Worm (Caenorhabditis elegans) whole organism, young adult: Measurements from ENCODE around the gene tir-1.

ENCODE experiments used
- B0019.2 ChIP-seq: fragments of 200-800 bp; sonication (Bioruptor generic); conservative IDR thresholded peaks from 2 replicates; pipeline ENCODE4 v1.3.6; 2022; ENCODE audit warnings: missing genetic modification reagents, missing genetic modification characterization, missing compliant biosample characterization
- B0336.3 ChIP-seq: fragments of 200-800 bp; sonication (Bioruptor generic); IDR thresholded peaks from 2 replicates; pipeline ENCODE4 v1.3.6; 2022; ENCODE audit warnings: missing genetic modification characterization, missing compliant biosample characterization
- C06A6.2 ChIP-seq: fragments of 200-800 bp; sonication (Bioruptor generic); conservative IDR thresholded peaks from 2 replicates; pipeline ENCODE4 v1.3.6; 2022; ENCODE audit warnings: missing genetic modification characterization, missing compliant biosample characterization
- F33H1.4 ChIP-seq: fragments of 200-800 bp; sonication (Bioruptor generic); IDR thresholded peaks from 2 replicates; pipeline ENCODE4 v1.3.6; 2022; ENCODE audit warnings: missing genetic modification reagents, missing genetic modification characterization, missing compliant biosample characterization
- F49E8.2 ChIP-seq: sonication (generic microtip); optimal IDR thresholded peaks from 3 replicates; lab custom pipeline; 2017; ENCODE audit warnings: missing genetic modification characterization, mild to moderate bottlenecking, missing compliant biosample characterization, antibody characterized with exemption, moderate library complexity; ENCODE audit not compliant: insufficient read depth
- K12H6.12 ChIP-seq: fragments of 200-800 bp; sonication (Bioruptor generic); optimal IDR thresholded peaks from 2 replicates; lab custom pipeline; 2018; ENCODE audit warnings: mild to moderate bottlenecking, missing genetic modification characterization, missing compliant biosample characterization
- ZK185.1 ChIP-seq: sonication (generic microtip); optimal IDR thresholded peaks from 2 replicates; lab custom pipeline; 2016; ENCODE audit warnings: mild to moderate bottlenecking, missing genetic modification characterization, missing compliant biosample characterization; ENCODE audit not compliant: poor library complexity, severe bottlenecking
- ama-1 ChIP-seq, 3 experiments: fragments of 150-350 bp in 1 of 3; sonication (generic microtip) in 2 of 3; optimal IDR thresholded peaks; 2 replicates each; lab custom pipeline; 2014 to 2018; ENCODE audit warnings: missing biosample characterization in 2 of 3, missing genetic modification characterization in 2 of 3, missing genetic modification reagents in 2 of 3
- athp-1 ChIP-seq: sonication (generic microtip); optimal IDR thresholded peaks from 2 replicates; lab custom pipeline; 2017; ENCODE audit warnings: mild to moderate bottlenecking, missing genetic modification characterization, missing compliant biosample characterization
- attf-3 ChIP-seq: fragments of 200-800 bp; sonication (Bioruptor generic); conservative IDR thresholded peaks from 2 replicates; pipeline ENCODE4 v1.3.6; 2022; ENCODE audit warnings: missing genetic modification reagents, missing genetic modification characterization, missing compliant biosample characterization
- attf-6 ChIP-seq: fragments of 200-800 bp; sonication (Bioruptor generic); IDR thresholded peaks from 2 replicates; pipeline ENCODE4 v1.3.6; 2022; ENCODE audit warnings: missing genetic modification reagents, missing genetic modification characterization, missing compliant biosample characterization
- bed-2 ChIP-seq: fragments of 200-800 bp; sonication (Bioruptor generic); IDR thresholded peaks from 2 replicates; pipeline ENCODE4 v1.3.6; 2022; ENCODE audit warnings: missing genetic modification reagents, missing genetic modification characterization, missing compliant biosample characterization
- cebp-1 ChIP-seq, 2 experiments: fragments of 200-800 bp in 1 of 2; sonication (Bioruptor generic) in 1 of 2; sonication (generic microtip) in 1 of 2; IDR thresholded peaks in 1 of 2; optimal IDR thresholded peaks in 1 of 2; 2 replicates each; pipeline versions ENCODE4 v1.3.6 to Lab custom; 2017 to 2022; ENCODE audit warnings: missing compliant biosample characterization in 2 of 2, missing genetic modification characterization in 2 of 2, mild to moderate bottlenecking in 1 of 2, missing genetic modification reagents in 1 of 2, moderate library complexity in 1 of 2
- cebp-2 ChIP-seq: fragments of 200-800 bp; sonication (Bioruptor generic); IDR thresholded peaks from 2 replicates; pipeline ENCODE4 v1.3.6; 2022; ENCODE audit warnings: missing genetic modification characterization, missing compliant biosample characterization
- ceh-100 ChIP-seq: fragments of 200-800 bp; sonication (Bioruptor generic); IDR thresholded peaks from 2 replicates; pipeline ENCODE4 v1.3.6; 2022; ENCODE audit warnings: missing genetic modification reagents, missing genetic modification characterization, missing compliant biosample characterization
- dox-1 ChIP-seq: fragments of 200-800 bp; sonication (Bioruptor generic); IDR thresholded peaks from 2 replicates; pipeline ENCODE4 v1.3.6; 2022; ENCODE audit warnings: missing genetic modification reagents, missing genetic modification characterization, missing compliant biosample characterization
- efl-1 ChIP-seq: fragments of 150-350 bp; optimal IDR thresholded peaks from 2 replicates; lab custom pipeline; 2014; ENCODE audit warnings: missing biosample characterization, missing genetic modification reagents, missing genetic modification characterization
- gei-17 ChIP-seq: fragments of 200-800 bp; sonication (Bioruptor generic); optimal IDR thresholded peaks from 2 replicates; lab custom pipeline; 2018; ENCODE audit warnings: mild to moderate bottlenecking, missing genetic modification characterization, missing compliant biosample characterization
- him-1 ChIP-seq: sonication (generic microtip); optimal IDR thresholded peaks from 2 replicates; lab custom pipeline; 2016; ENCODE audit warnings: missing genotype, missing genetic modification reagents, missing genetic modification characterization, missing compliant biosample characterization
- hmg-1.2 ChIP-seq: fragments of 200-800 bp; sonication (Bioruptor generic); IDR thresholded peaks from 2 replicates; pipeline ENCODE4 v1.3.6; 2022; ENCODE audit warnings: missing genetic modification reagents, missing genetic modification characterization, missing compliant biosample characterization
- hsf-1 ChIP-seq: fragments of 200-800 bp; sonication (Bioruptor generic); IDR thresholded peaks from 2 replicates; pipeline ENCODE4 v1.3.6; 2022; ENCODE audit warnings: missing genetic modification reagents, missing genetic modification characterization, missing compliant biosample characterization
- lin-26 ChIP-seq: fragments of 200-800 bp; sonication (Bioruptor generic); IDR thresholded peaks from 2 replicates; pipeline ENCODE4 v1.3.6; 2022; ENCODE audit warnings: missing genetic modification reagents, missing genetic modification characterization, missing compliant biosample characterization
- lin-35 ChIP-seq, 3 experiments: fragments of 150-350 bp in 2 of 3; sonication (generic microtip) in 1 of 3; optimal IDR thresholded peaks; 2 replicates each; lab custom pipeline; 2014 to 2018; ENCODE audit warnings: missing biosample characterization in 3 of 3, missing genetic modification characterization in 3 of 3, missing genetic modification reagents in 3 of 3
- lin-54 ChIP-seq: fragments of 200-800 bp; sonication (Bioruptor generic); optimal IDR thresholded peaks from 2 replicates; lab custom pipeline; 2018; ENCODE audit warnings: mild to moderate bottlenecking, missing genetic modification characterization, missing compliant biosample characterization
- lsl-1 ChIP-seq: fragments of 200-800 bp; sonication (Bioruptor generic); optimal IDR thresholded peaks from 2 replicates; lab custom pipeline; 2018; ENCODE audit warnings: mild to moderate bottlenecking, missing genetic modification characterization, moderate library complexity, missing compliant biosample characterization
- madf-3 ChIP-seq: fragments of 200-800 bp; sonication (Bioruptor generic); IDR thresholded peaks from 2 replicates; pipeline ENCODE4 v1.3.6; 2022; ENCODE audit warnings: missing genetic modification reagents, missing genetic modification characterization, missing compliant biosample characterization
- madf-6 ChIP-seq: fragments of 200-800 bp; sonication (Bioruptor generic); IDR thresholded peaks from 2 replicates; pipeline ENCODE4 v1.3.6; 2022; ENCODE audit warnings: missing genetic modification reagents, missing genetic modification characterization, missing compliant biosample characterization
- madf-8 ChIP-seq: fragments of 200-800 bp; sonication (Bioruptor generic); conservative IDR thresholded peaks from 2 replicates; pipeline ENCODE4 v1.3.6; 2022; ENCODE audit warnings: missing genetic modification reagents, missing genetic modification characterization, missing compliant biosample characterization
- nfyb-1 ChIP-seq: fragments of 200-800 bp; sonication (Bioruptor generic); IDR thresholded peaks from 2 replicates; pipeline ENCODE4 v1.3.6; 2022; ENCODE audit warnings: missing genetic modification reagents, missing genetic modification characterization, missing compliant biosample characterization
- nhr-90 ChIP-seq: sonication (generic microtip); optimal IDR thresholded peaks from 2 replicates; lab custom pipeline; 2016; ENCODE audit warnings: missing genotype, mild to moderate bottlenecking, missing genetic modification characterization, missing compliant biosample characterization
- pbrm-1 ChIP-seq: fragments of 200-800 bp; sonication (Bioruptor generic); IDR thresholded peaks from 2 replicates; pipeline ENCODE4 v1.3.6; 2022; ENCODE audit warnings: missing genetic modification reagents, missing genetic modification characterization, missing compliant biosample characterization
- rcor-1 ChIP-seq: fragments of 200-800 bp; sonication (Bioruptor generic); IDR thresholded peaks from 2 replicates; pipeline ENCODE4 v1.3.6; 2022; ENCODE audit warnings: missing genetic modification reagents, missing genetic modification characterization, missing compliant biosample characterization
- rpc-1 ChIP-seq, 2 experiments: fragments of 150-350 bp in 1 of 2; sonication (generic microtip) in 1 of 2; optimal IDR thresholded peaks; 2 replicates each; lab custom pipeline; 2014 to 2018; ENCODE audit warnings: missing biosample characterization in 1 of 2, missing genetic modification characterization in 1 of 2, missing genetic modification reagents in 1 of 2, missing genotype in 1 of 2
- sea-2 ChIP-seq: fragments of 200-800 bp; sonication (Bioruptor generic); IDR thresholded peaks from 2 replicates; pipeline ENCODE4 v1.3.6; 2022; ENCODE audit warnings: missing genetic modification characterization, missing compliant biosample characterization
- snpc-4 ChIP-seq, 5 experiments: fragments of 150-350 bp in 1 of 5; sonication (generic microtip) in 4 of 5; optimal IDR thresholded peaks; 2 replicates each; lab custom pipeline; 2014 to 2018; ENCODE audit warnings: missing genetic modification characterization in 5 of 5, missing biosample characterization in 3 of 5, antibody characterized with exemption in 2 of 5, mild to moderate bottlenecking in 2 of 5, missing compliant biosample characterization in 2 of 5, missing genotype in 2 of 5, moderate library complexity in 2 of 5, missing genetic modification reagents in 1 of 5
- tbp1 ChIP-seq: fragments of 200-800 bp; sonication (Bioruptor generic); optimal IDR thresholded peaks from 2 replicates; lab custom pipeline; 2018; ENCODE audit warnings: mild to moderate bottlenecking, missing genetic modification characterization, missing compliant biosample characterization
- tbx-9 ChIP-seq: sonication (generic microtip); optimal IDR thresholded peaks from 2 replicates; lab custom pipeline; 2016; ENCODE audit warnings: borderline replicate concordance, missing genetic modification characterization, inconsistent platforms, missing compliant biosample characterization
- tlf-1 ChIP-seq: fragments of 200-800 bp; sonication (Bioruptor generic); optimal IDR thresholded peaks from 2 replicates; lab custom pipeline; 2018; ENCODE audit warnings: mild to moderate bottlenecking, missing genetic modification characterization, missing compliant biosample characterization
- unc-130 ChIP-seq: sonication (generic microtip); optimal IDR thresholded peaks from 2 replicates; lab custom pipeline; 2016; ENCODE audit warnings: missing genetic modification reagents, missing genetic modification characterization, missing compliant biosample characterization
- ztf-18 ChIP-seq: sonication (generic microtip); optimal IDR thresholded peaks from 2 replicates; lab custom pipeline; 2016; ENCODE audit warnings: missing genotype, mild to moderate bottlenecking, missing genetic modification characterization, missing compliant biosample characterization
- ztf-6 ChIP-seq: fragments of 200-800 bp; sonication (Bioruptor generic); IDR thresholded peaks from 2 replicates; pipeline ENCODE4 v1.3.6; 2022; ENCODE audit warnings: missing genetic modification reagents, missing genetic modification characterization, missing compliant biosample characterization

Gene tir-1

ce11 chrIII:3921646-3922328 is 20.3 kb upstream of the tir-1 start, which contains the start of the genes metl-6 and nit-1:
Gene metl-6, minus strand, starts transcription at chrIII:3921711.
Gene nit-1, plus strand, starts transcription at chrIII:3922207.
- no peak for TF ChIP-seq snpc-4 (GFP tag; optimal IDR thresholded peaks at IDR 0.05; lab: Kevin White, UChicago)
- no peak for TF ChIP-seq snpc-4 (tag; optimal IDR thresholded peaks at IDR 0.05; lab: Kevin White, UChicago)
- TF ChIP-seq lin-54 (GFP tag; lab: Kevin White, UChicago) = peak; percentile 10
- TF ChIP-seq ama-1 (optimal IDR thresholded peaks at IDR 0.05; lab: Kevin White, UChicago) = no peak
- no peak for TF ChIP-seq ama-1 (GFP tag; optimal IDR thresholded peaks at IDR 0.05; lab: Kevin White, UChicago)
- TF ChIP-seq hmg-1.2 (GFP tag; lab: Robert Waterston, UW) = no peak
- peak in 1 of 3 experiments; percentile 10 for TF ChIP-seq lin-35 (GFP tag; optimal IDR thresholded peaks at IDR 0.05; lab: Kevin White, UChicago)
- peak; percentile 48; the same call in 1 of the 2 replicates for TF ChIP-seq attf-3 (GFP tag; lab: Robert Waterston, UW)

ce11 chrIII:3918569-3918968 is 17.1 kb upstream of the tir-1 start, which contains the start of gene ZK1058.3:
Gene ZK1058.3, plus strand, starts transcription at chrIII:3918869.
- TF ChIP-seq cebp-2 (GFP tag; lab: Robert Waterston, UW) (no peak), B0336.3 (GFP tag; lab: Robert Waterston, UW) (0 out of 2 replicates have a peak, but pooled peaks have one; percentile 20), him-1 (tag; lab: Kevin White, UChicago) (no peak), hsf-1 (GFP tag; lab: Robert Waterston, UW) (peak; percentile 55; the same call in 1 of the 2 replicates), madf-6 (0 out of 2 replicates have a peak, but pooled peaks have one; percentile 42), ZK185.1 (tag; lab: Kevin White, UChicago) (no peak), sea-2 (GFP tag; lab: Robert Waterston, UW) (no peak), tlf-1 (peak; percentile 1), ztf-18 (no peak), attf-6 (no peak), gei-17 (GFP tag; lab: Kevin White, UChicago) (no peak), rcor-1 (0 out of 2 replicates have a peak, but pooled peaks have one; percentile 11), B0019.2 (0 out of 2 replicates have a peak, but pooled peaks have one; percentile 33), tbx-9 (tag; lab: Kevin White, UChicago) (no peak)

- TF ChIP-seq madf-3 (GFP tag; lab: Robert Waterston, UW) (no peak), pbrm-1 (peak; percentile 60; the same call in 1 of the 2 replicates), lin-26 (GFP tag; lab: Robert Waterston, UW) (no peak), unc-130 (GFP tag; lab: Kevin White, UChicago) (no peak), F33H1.4 (peak; percentile 44), madf-8 (GFP tag; lab: Robert Waterston, UW) (peak; percentile 48; the same call in 1 of the 2 replicates), tbp1 (GFP tag; lab: Kevin White, UChicago) (peak; percentile 17), bed-2 (GFP tag; lab: Robert Waterston, UW) (no peak), rcor-1 (peak; percentile 30; the same call in 1 of the 2 replicates), efl-1 (peak; percentile 75), ceh-100 (GFP tag; lab: Robert Waterston, UW) (0 out of 2 replicates have a peak, but pooled peaks have one; percentile 32), ztf-6 (no peak), nhr-90 (tag; lab: Kevin White, UChicago) (no peak), nfyb-1 (GFP tag; lab: Robert Waterston, UW) (0 out of 2 replicates have a peak, but pooled peaks have one; percentile 20), ZK185.1 (tag; lab: Kevin White, UChicago) (peak; percentile 63), K12H6.12 (tag; lab: Kevin White, UChicago) (no peak), C06A6.2 (GFP tag; lab: Robert Waterston, UW) (0 out of 2 replicates have a peak, but pooled peaks have one; percentile 31), dox-1 (GFP tag; lab: Robert Waterston, UW) (peak; percentile 73), F49E8.2 (peak; percentile 1), rpc-1 (optimal IDR thresholded peaks at IDR 0.05; lab: Kevin White, UChicago) (peak; percentile 42), rpc-1 (tag; optimal IDR thresholded peaks at IDR 0.05; lab: Kevin White, UChicago) (no peak), athp-1 (tag; lab: Kevin White, UChicago) (no peak), cebp-1 (GFP tag; IDR thresholded peaks at IDR 0.05; lab: Robert Waterston, UW) (no peak), cebp-1 (tag; optimal IDR thresholded peaks at IDR 0.05; lab: Kevin White, UChicago) (peak; percentile 69), lsl-1 (GFP tag; lab: Kevin White, UChicago) (peak; percentile 47)
Observed at ce11 chrIII:3916624-3917023, 15.2 kb upstream of the tir-1 start, which contains the start of gene ccdc-47. Gene ccdc-47, plus strand, starts transcription at chrIII:3916967.
